Fruit fly (Drosophila melanogaster) whole organism, adult: Measurements from ENCODE around the gene CG32023.

Experiments used
- CG12768 ChIP-seq: fragments of 200-800 bp; sonication (Bioruptor generic); optimal IDR thresholded peaks from 2 replicates; lab custom pipeline; 2017; ENCODE audit warnings: missing biosample characterization, missing genetic modification characterization, mild to moderate bottlenecking, moderate library complexity, missing genetic modification reagents
- tj ChIP-seq: fragments of 200-800 bp; sonication (Bioruptor generic); optimal IDR thresholded peaks from 3 replicates; lab custom pipeline; 2017; ENCODE audit warnings: missing biosample characterization, mild to moderate bottlenecking, missing genetic modification characterization, moderate library complexity

DNA sequence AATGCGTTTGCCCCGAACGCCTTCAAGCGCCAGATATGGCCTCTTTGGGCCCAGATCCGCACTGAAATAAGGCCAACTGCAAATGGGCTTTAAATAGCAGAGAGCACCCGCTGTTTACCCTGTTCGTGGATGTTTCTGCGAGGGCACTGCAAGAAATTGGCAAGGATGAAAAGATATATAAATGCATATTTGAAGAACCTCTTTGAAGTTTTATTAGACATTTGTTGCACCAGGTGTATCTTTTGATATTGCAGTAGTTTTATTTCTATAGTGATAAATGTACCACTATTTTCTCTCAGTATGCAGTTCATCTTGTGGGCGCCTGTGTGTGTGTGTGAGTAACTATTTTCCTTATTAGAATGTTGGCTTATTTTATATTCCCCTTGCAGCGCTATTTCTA, 9.5 kb upstream of the CG32023 start:
- no peak for TF ChIP-seq tj (GFP tag; lab: Kevin White, UChicago)
- no peak for TF ChIP-seq CG12768
